Worm (Caenorhabditis elegans) whole organism, early embryonic: Measurements from ENCODE around the gene T21D12.11.

Source experiments
- B0310.2 ChIP-seq: sonication (generic microtip); optimal IDR thresholded peaks from 2 replicates; lab custom pipeline; 2016; ENCODE audit warnings: mild to moderate bottlenecking, missing genetic modification characterization, missing compliant biosample characterization
- F13C5.2 ChIP-seq: sonication (generic microtip); optimal IDR thresholded peaks from 2 replicates; lab custom pipeline; 2017; ENCODE audit warnings: mild to moderate bottlenecking, missing genetic modification characterization, inconsistent platforms, missing compliant biosample characterization
- ama-1 ChIP-seq: fragments of 150-350 bp; optimal IDR thresholded peaks from 2 replicates; lab custom pipeline; 2014
- ceh-13 ChIP-seq: fragments of 200-800 bp; sonication (Bioruptor generic); optimal IDR thresholded peaks from 2 replicates; lab custom pipeline; 2018; ENCODE audit warnings: mild to moderate bottlenecking, missing genetic modification characterization, missing compliant biosample characterization
- ceh-36 ChIP-seq: sonication (generic microtip); optimal IDR thresholded peaks from 2 replicates; lab custom pipeline; 2016; ENCODE audit warnings: missing genetic modification characterization, inconsistent platforms, missing compliant biosample characterization
- flt-1 ChIP-seq: fragments of 200-800 bp; sonication (Bioruptor generic); IDR thresholded peaks from 2 replicates; pipeline ENCODE4 v1.3.6; 2022; ENCODE audit warnings: missing genetic modification characterization, missing compliant biosample characterization
- hmbx-1 ChIP-seq: sonication (generic microtip); optimal IDR thresholded peaks from 2 replicates; lab custom pipeline; 2016; ENCODE audit warnings: mild to moderate bottlenecking, missing genetic modification characterization, missing compliant biosample characterization
- hmg-4 ChIP-seq: fragments of 200-800 bp; sonication (Bioruptor generic); optimal IDR thresholded peaks from 2 replicates; lab custom pipeline; 2018; ENCODE audit warnings: mild to moderate bottlenecking, missing genetic modification characterization, missing compliant biosample characterization
- hnd-1 ChIP-seq: sonication (generic microtip); optimal IDR thresholded peaks from 2 replicates; lab custom pipeline; 2016; ENCODE audit warnings: missing genetic modification characterization, missing compliant biosample characterization
- scrt-1 ChIP-seq: fragments of 200-800 bp; sonication (Bioruptor generic); IDR thresholded peaks from 2 replicates; pipeline ENCODE4 v1.3.6; 2022; ENCODE audit warnings: missing genetic modification characterization, missing compliant biosample characterization
- sea-1 ChIP-seq: fragments of 200-800 bp; sonication (Bioruptor generic); conservative IDR thresholded peaks from 2 replicates; pipeline ENCODE4 v1.3.6; 2022; ENCODE audit warnings: missing genetic modification characterization, missing compliant biosample characterization
- tbx-11 ChIP-seq: fragments of 200-800 bp; sonication (Bioruptor generic); IDR thresholded peaks from 2 replicates; pipeline ENCODE4 v1.3.6; 2022; ENCODE audit warnings: missing genetic modification characterization, missing compliant biosample characterization
- tbx-37 ChIP-seq: fragments of 200-800 bp; sonication (Bioruptor generic); conservative IDR thresholded peaks from 2 replicates; pipeline ENCODE4 v1.3.6; 2022; ENCODE audit warnings: missing genetic modification reagents, missing genetic modification characterization, missing compliant biosample characterization
- tra-4 ChIP-seq: sonication (generic microtip); optimal IDR thresholded peaks from 2 replicates; lab custom pipeline; 2017; ENCODE audit warnings: missing genetic modification characterization, missing compliant biosample characterization

DNA sequence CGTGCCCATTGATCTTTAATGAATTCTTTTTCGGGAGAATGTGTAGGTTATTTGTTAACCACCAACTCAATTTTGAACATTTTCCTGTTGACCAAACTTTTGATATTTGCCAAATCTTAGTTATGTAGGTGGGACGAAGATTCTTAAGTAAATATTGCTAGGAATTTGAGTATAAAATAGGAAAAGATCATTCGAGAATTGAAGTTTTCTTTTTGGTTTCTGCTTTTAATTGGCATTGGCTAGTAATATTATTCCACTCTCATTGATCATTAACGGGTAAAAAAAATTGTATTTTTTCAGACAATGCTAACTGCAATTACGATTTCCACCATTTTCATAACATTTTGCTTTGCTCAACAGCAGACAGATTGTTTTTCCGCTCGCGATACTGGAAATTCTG lies 3.1 kb upstream of the T21D12.11 start, which contains the start of gene T21D12.12:
- no peak for TF ChIP-seq ama-1 (lab: Kevin White, UChicago)
- TF ChIP-seq hnd-1 (tag; lab: Kevin White, UChicago), result no peak
- TF ChIP-seq sea-1 (GFP tag; lab: Robert Waterston, UW), result no peak
- no peak for TF ChIP-seq ceh-13 (GFP tag; lab: Kevin White, UChicago)
- no peak for TF ChIP-seq F13C5.2 (tag; lab: Kevin White, UChicago)
- no peak for TF ChIP-seq hmbx-1 (tag; lab: Kevin White, UChicago)
- TF ChIP-seq hmg-4 (GFP tag; lab: Kevin White, UChicago), result no peak
- no peak for TF ChIP-seq tra-4
- no peak for TF ChIP-seq B0310.2 (tag; lab: Kevin White, UChicago)
- TF ChIP-seq ceh-36, result no peak
- TF ChIP-seq tbx-11, result no peak
- TF ChIP-seq scrt-1 (GFP tag; lab: Robert Waterston, UW), result no peak
- no peak for TF ChIP-seq flt-1 (GFP tag; lab: Robert Waterston, UW)
- no peak for TF ChIP-seq tbx-37
